Worm (Caenorhabditis elegans) whole organism, early embryonic: Measurements from ENCODE around the gene F30H5.5.

ENCODE experiments used
- aly-1 ChIP-seq: sonication (generic microtip); optimal IDR thresholded peaks from 2 replicates; lab custom pipeline; 2016; ENCODE audit warnings: missing genetic modification characterization, missing compliant biosample characterization
- ama-1 ChIP-seq: fragments of 150-350 bp; optimal IDR thresholded peaks from 2 replicates; lab custom pipeline; 2014
- hmbx-1 ChIP-seq: sonication (generic microtip); optimal IDR thresholded peaks from 2 replicates; lab custom pipeline; 2016; ENCODE audit warnings: mild to moderate bottlenecking, missing genetic modification characterization, missing compliant biosample characterization
- hmg-4 ChIP-seq: fragments of 200-800 bp; sonication (Bioruptor generic); optimal IDR thresholded peaks from 2 replicates; lab custom pipeline; 2018; ENCODE audit warnings: mild to moderate bottlenecking, missing genetic modification characterization, missing compliant biosample characterization
- hnd-1 ChIP-seq: sonication (generic microtip); optimal IDR thresholded peaks from 2 replicates; lab custom pipeline; 2016; ENCODE audit warnings: missing genetic modification characterization, missing compliant biosample characterization
- scrt-1 ChIP-seq: fragments of 200-800 bp; sonication (Bioruptor generic); IDR thresholded peaks from 2 replicates; pipeline ENCODE4 v1.3.6; 2022; ENCODE audit warnings: missing genetic modification characterization, missing compliant biosample characterization

DNA sequence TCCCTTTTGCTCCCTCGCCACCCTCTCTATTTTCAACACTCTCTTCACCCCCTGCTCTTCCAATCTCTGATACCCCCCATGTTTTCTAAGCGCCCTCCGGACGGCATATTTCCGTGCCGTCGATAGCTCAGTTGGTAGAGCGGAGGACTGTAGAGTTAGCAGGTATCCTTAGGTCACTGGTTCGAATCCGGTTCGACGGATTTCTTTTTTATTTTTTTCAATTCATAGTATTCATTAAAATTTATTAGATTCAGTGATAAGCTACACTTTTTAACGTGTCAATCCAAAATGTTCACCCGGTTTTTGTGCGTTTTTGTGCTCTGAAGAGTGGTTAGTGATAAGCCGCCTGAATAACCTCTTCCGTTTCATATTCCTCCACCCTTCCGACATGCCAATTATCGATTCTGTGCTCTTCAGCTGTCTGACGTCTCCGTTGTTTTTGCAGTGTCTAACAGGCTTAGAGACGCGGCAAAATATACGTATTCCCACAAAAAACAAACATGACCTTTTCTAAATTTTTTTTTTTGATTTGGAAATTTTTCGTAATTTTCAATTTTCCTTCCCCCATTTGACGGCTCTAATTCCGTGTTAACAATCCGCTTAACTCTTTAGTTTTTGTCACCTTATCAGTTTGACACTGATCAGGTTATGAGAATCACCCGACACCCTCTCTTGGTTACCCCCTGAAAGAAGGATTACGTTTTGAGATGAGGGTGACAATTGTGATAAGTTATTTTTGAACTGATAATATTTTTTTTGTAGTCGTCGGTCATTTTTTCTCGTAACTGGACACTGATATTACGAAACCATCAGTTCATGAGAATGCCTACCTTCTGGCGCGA, 46.9 kb downstream of the F30H5.5 start:
- TF ChIP-seq hmbx-1 (tag; lab: Kevin White, UChicago) (no peak), scrt-1 (peak; percentile 84), ama-1 (lab: Kevin White, UChicago) (no peak), hmg-4 (GFP tag; lab: Kevin White, UChicago) (peak; percentile 71), aly-1 (tag; lab: Kevin White, UChicago) (no peak), hnd-1 (tag; lab: Kevin White, UChicago) (peak; percentile 55)
